Worm (Caenorhabditis elegans): Measurements from ENCODE around the gene tps-2.

Gene tps-2

DNA sequence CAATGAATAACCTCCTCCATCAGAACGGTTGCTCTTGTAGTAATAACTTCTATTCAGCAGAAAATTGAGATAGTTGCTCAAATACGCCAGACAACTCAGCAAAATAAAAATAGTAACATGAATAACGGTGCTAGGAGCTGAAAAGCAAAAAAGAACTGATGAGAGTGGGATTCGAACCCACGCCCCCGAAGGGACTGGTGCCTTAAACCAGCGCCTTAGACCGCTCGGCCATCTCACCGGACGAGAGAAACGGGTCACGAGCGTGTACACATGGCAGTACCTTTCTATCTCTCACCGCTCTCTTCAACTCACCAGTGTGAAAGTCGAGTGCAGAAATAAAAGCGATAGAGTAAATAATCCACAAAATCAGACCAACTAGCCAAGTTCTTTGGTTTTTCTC is 34.5 kb downstream of the tps-2 start (continued):
- TF ChIP-seq dpl-1 (GFP tag; optimal IDR thresholded peaks at IDR 0.05) (peak; percentile 12 to 41 (median 28)), zip-4 (GFP tag; optimal IDR thresholded peaks at IDR 0.05) (no peak), nhr-47 (tag; optimal IDR thresholded peaks at IDR 0.05) (no peak), aha-1 (tag; optimal IDR thresholded peaks at IDR 0.05) (no peak), ceh-88 (GFP tag; IDR thresholded peaks at IDR 0.05) (no peak), ceh-63 (GFP tag; optimal IDR thresholded peaks at IDR 0.05) (no peak), hlh-17 (GFP tag; optimal IDR thresholded peaks at IDR 0.05; ENCODE audit: borderline replicate concordance) (no peak), mab-9 (GFP tag; IDR thresholded peaks at IDR 0.05) (no peak), swsn-7 (tag; optimal IDR thresholded peaks at IDR 0.05) (peak; percentile 46), nhr-77 (tag; optimal IDR thresholded peaks at IDR 0.05) (peak; percentile 87), ztf-4 (tag; optimal IDR thresholded peaks at IDR 0.05) (no peak), C34B4.2 (tag; optimal IDR thresholded peaks at IDR 0.05) (no peak), nhr-237 (tag; optimal IDR thresholded peaks at IDR 0.05) (no peak), unc-98 (GFP tag; IDR thresholded peaks at IDR 0.05) (no peak), fos-1 (tag; optimal IDR thresholded peaks at IDR 0.05) (no peak), mep-1 (tag; optimal IDR thresholded peaks at IDR 0.05) (peak; percentile 41), lin-15B (tag; optimal IDR thresholded peaks at IDR 0.05) (no peak), snu-23 (GFP tag; optimal IDR thresholded peaks at IDR 0.05) (peak; percentile 71), nhr-28 (tag; optimal IDR thresholded peaks at IDR 0.05) (no peak), lsy-2 (tag; optimal IDR thresholded peaks at IDR 0.05) (no peak), skn-1 (tag; optimal IDR thresholded peaks at IDR 0.05) (peak; percentile 31), unc-30 (tag; optimal IDR thresholded peaks at IDR 0.05) (no peak), hpl-2 (GFP tag; optimal IDR thresholded peaks at IDR 0.05) (no peak), Y116A8C.19 (tag; optimal IDR thresholded peaks at IDR 0.05; ENCODE audit: borderline replicate concordance) (no peak), ets-5 (GFP tag; IDR thresholded peaks at IDR 0.05) (0 out of 2 replicates have a peak, but pooled peaks have one; percentile 47), aly-2 (tag; optimal IDR thresholded peaks at IDR 0.05) (no peak), nhr-71 (tag; optimal IDR thresholded peaks at IDR 0.05) (no peak), egl-13 (tag; optimal IDR thresholded peaks at IDR 0.05) (no peak), jun-1 (tag; optimal IDR thresholded peaks at IDR 0.05) (no peak), elt-3 (tag; optimal IDR thresholded peaks at IDR 0.05) (peak in 1 of 6 experiments; percentile 22), blmp-1 (tag; optimal IDR thresholded peaks at IDR 0.05) (no peak), elt-2 (tag; optimal IDR thresholded peaks at IDR 0.05) (no peak), mef-2 (tag; optimal IDR thresholded peaks at IDR 0.05) (no peak), pax-3 (tag; optimal IDR thresholded peaks at IDR 0.05) (peak; percentile 22), zag-1 (tag; optimal IDR thresholded peaks at IDR 0.05) (no peak), lin-14 (GFP tag; optimal IDR thresholded peaks at IDR 0.05) (no peak), nhr-11 (tag; optimal IDR thresholded peaks at IDR 0.05) (no peak), unc-86 (tag; optimal IDR thresholded peaks at IDR 0.05) (no peak), C16A3.4 (tag; optimal IDR thresholded peaks at IDR 0.05) (peak; percentile 38), ceh-90 (tag; optimal IDR thresholded peaks at IDR 0.05) (no peak), fkh-10 (GFP tag; optimal IDR thresholded peaks at IDR 0.05) (no peak), xbp-1 (tag; optimal IDR thresholded peaks at IDR 0.05) (peak; percentile 24), C04F5.9 (tag; optimal IDR thresholded peaks at IDR 0.05) (no peak), rnt-1 (tag; optimal IDR thresholded peaks at IDR 0.05) (peak; percentile 74), ceh-8 (GFP tag; optimal IDR thresholded peaks at IDR 0.05) (peak; percentile 29), nhr-20 (tag; optimal IDR thresholded peaks at IDR 0.05) (peak; percentile 47), ces-1 (GFP tag; optimal IDR thresholded peaks at IDR 0.05) (no peak), lin-35 (GFP tag; optimal IDR thresholded peaks at IDR 0.05) (peak; percentile 52 to 69), grh-1 (GFP tag; IDR thresholded peaks at IDR 0.05) (no peak), efl-3 (GFP tag; optimal IDR thresholded peaks at IDR 0.05) (no peak), sptf-1 (tag; optimal IDR thresholded peaks at IDR 0.05) (no peak), F16B12.6 (tag; optimal IDR thresholded peaks at IDR 0.05) (peak; percentile 11), ztf-11 (tag; optimal IDR thresholded peaks at IDR 0.05) (peak in 1 of 2 experiments; percentile 37), fkh-4 (tag; optimal IDR thresholded peaks at IDR 0.05; ENCODE audit: borderline replicate concordance) (no peak)
